Worm (Caenorhabditis elegans) whole organism, L4 larva: ENCODE measurements around the gene scav-2.
A peak's percentile ranks its signal among the peaks of the same experiment; 100 is the strongest.

Source experiments
- D1046.2 ChIP-seq: fragments of 200-800 bp; sonication (Bioruptor generic); IDR thresholded peaks from 2 replicates; pipeline ENCODE4 v1.3.6; 2022; ENCODE audit warnings: missing genetic modification characterization, missing compliant biosample characterization
- F49E8.2 ChIP-seq: sonication (generic microtip); optimal IDR thresholded peaks from 2 replicates; lab custom pipeline; 2016; ENCODE audit warnings: missing compliant biosample characterization, mild to moderate bottlenecking, missing genetic modification characterization, borderline replicate concordance
- T26A8.4 ChIP-seq: fragments of 200-800 bp; sonication (Bioruptor generic); IDR thresholded peaks from 2 replicates; pipeline ENCODE4 v1.3.6; 2022; ENCODE audit warnings: missing genetic modification characterization, missing compliant biosample characterization
- Y105C5A.15 ChIP-seq: fragments of 200-800 bp; sonication (Bioruptor generic); IDR thresholded peaks from 2 replicates; pipeline ENCODE4 v1.3.6; 2022; ENCODE audit warnings: missing genetic modification characterization, missing compliant biosample characterization
- aha-1 ChIP-seq: fragments of 150-350 bp; peaks from one replicate; lab custom pipeline; 2014; ENCODE audit warnings: missing biosample characterization, missing genetic modification characterization
- aly-2 ChIP-seq: sonication (generic microtip); optimal IDR thresholded peaks from 2 replicates; lab custom pipeline; 2018; ENCODE audit warnings: missing biosample characterization, missing genetic modification characterization
- ama-1 ChIP-seq: fragments of 150-350 bp; optimal IDR thresholded peaks from 2 replicates; lab custom pipeline; 2014; ENCODE audit warnings: inconsistent platforms, mixed read lengths
- arid-1 ChIP-seq: fragments of 200-800 bp; sonication (Bioruptor generic); conservative IDR thresholded peaks from 2 replicates; pipeline ENCODE4 v1.3.6; 2022; ENCODE audit warnings: missing genetic modification reagents, missing genetic modification characterization, missing compliant biosample characterization
- ceh-44 ChIP-seq: fragments of 200-800 bp; sonication (Bioruptor generic); IDR thresholded peaks from 2 replicates; pipeline ENCODE4 v1.3.6; 2022; ENCODE audit warnings: missing genetic modification reagents, missing genetic modification characterization, missing compliant biosample characterization
- ceh-62 ChIP-seq: sonication (generic microtip); optimal IDR thresholded peaks from 2 replicates; lab custom pipeline; 2017; ENCODE audit warnings: missing biosample characterization, missing genetic modification characterization
- ceh-82 ChIP-seq: sonication (generic microtip); optimal IDR thresholded peaks from 2 replicates; lab custom pipeline; 2017; ENCODE audit warnings: missing biosample characterization, missing genetic modification characterization
- ctbp-1 ChIP-seq: fragments of 200-800 bp; sonication (Bioruptor generic); IDR thresholded peaks from 2 replicates; pipeline ENCODE4 v1.3.6; 2022; ENCODE audit warnings: missing genetic modification reagents, missing genetic modification characterization, missing compliant biosample characterization
- daf-16 ChIP-seq, 3 experiments: sonication (generic microtip); optimal IDR thresholded peaks; 2 replicates each; lab custom pipeline; 2016 to 2017; ENCODE audit warnings: missing genetic modification characterization in 3 of 3, missing genetic modification reagents in 3 of 3, mild to moderate bottlenecking in 2 of 3, missing compliant biosample characterization in 2 of 3, missing biosample characterization in 1 of 3, moderate library complexity in 1 of 3
- dmd-6 ChIP-seq: fragments of 200-800 bp; sonication (Bioruptor generic); IDR thresholded peaks from 2 replicates; pipeline ENCODE4 v1.3.6; 2022; ENCODE audit warnings: missing genetic modification reagents, missing genetic modification characterization, missing compliant biosample characterization
- dve-1 ChIP-seq: sonication (generic microtip); optimal IDR thresholded peaks from 2 replicates; lab custom pipeline; 2017; ENCODE audit warnings: antibody characterized with exemption, mild to moderate bottlenecking, missing genetic modification characterization, missing compliant biosample characterization; ENCODE audit not compliant: insufficient read depth
- hif-1 ChIP-seq, 2 experiments: sonication (generic microtip); optimal IDR thresholded peaks; 2 replicates each; lab custom pipeline; 2016 to 2017; ENCODE audit warnings: missing compliant biosample characterization in 2 of 2, missing genetic modification characterization in 2 of 2, missing genetic modification reagents in 2 of 2, missing genotype in 2 of 2, mild to moderate bottlenecking in 1 of 2
- hlh-11 ChIP-seq: fragments of 200-800 bp; sonication (Bioruptor generic); optimal IDR thresholded peaks from 2 replicates; lab custom pipeline; 2018; ENCODE audit warnings: mild to moderate bottlenecking, missing genetic modification characterization, missing compliant biosample characterization
- hlh-30 ChIP-seq: sonication (generic microtip); optimal IDR thresholded peaks from 2 replicates; lab custom pipeline; 2017; ENCODE audit warnings: antibody characterized with exemption, mild to moderate bottlenecking, missing genetic modification characterization, missing compliant biosample characterization; ENCODE audit not compliant: insufficient read depth
- lim-7 ChIP-seq: fragments of 200-800 bp; sonication (Bioruptor generic); IDR thresholded peaks from 2 replicates; pipeline ENCODE4 v1.3.6; 2022; ENCODE audit warnings: missing genetic modification characterization, missing compliant biosample characterization
- lin-39 ChIP-seq: fragments of 150-350 bp; optimal IDR thresholded peaks from 2 replicates; lab custom pipeline; 2014; ENCODE audit warnings: missing biosample characterization, missing genetic modification reagents, missing genetic modification characterization
- lir-3 ChIP-seq: sonication (generic microtip); optimal IDR thresholded peaks from 2 replicates; lab custom pipeline; 2016; ENCODE audit warnings: mild to moderate bottlenecking, missing genetic modification characterization, missing compliant biosample characterization
- lsy-2 ChIP-seq, 2 experiments: fragments of 150-350 bp in 1 of 2; sonication (generic microtip) in 1 of 2; optimal IDR thresholded peaks; 2 replicates each; lab custom pipeline; 2014 to 2017; ENCODE audit warnings: missing biosample characterization in 2 of 2, missing genetic modification characterization in 2 of 2
- madf-5 ChIP-seq, 2 experiments: fragments of 200-800 bp; sonication (Bioruptor generic); IDR thresholded peaks; 2 replicates each; pipeline ENCODE4 v1.3.6; 2022; ENCODE audit warnings: missing compliant biosample characterization in 2 of 2, missing genetic modification characterization in 2 of 2
- mdt-29 ChIP-seq: fragments of 200-800 bp; sonication (Bioruptor generic); IDR thresholded peaks from 2 replicates; pipeline ENCODE4 v1.3.6; 2022; ENCODE audit warnings: missing genetic modification reagents, missing genetic modification characterization, missing compliant biosample characterization
- mep-1 ChIP-seq: fragments of 150-350 bp; sonication (generic microtip); optimal IDR thresholded peaks from 3 replicates; lab custom pipeline; 2014; ENCODE audit warnings: missing biosample characterization, missing genetic modification characterization
- mes-2 ChIP-seq: sonication (generic microtip); optimal IDR thresholded peaks from 2 replicates; lab custom pipeline; 2016; ENCODE audit warnings: missing genotype, mild to moderate bottlenecking, missing genetic modification characterization, missing compliant biosample characterization; ENCODE audit not compliant: poor library complexity, severe bottlenecking
- nhr-102 ChIP-seq: sonication (generic microtip); optimal IDR thresholded peaks from 2 replicates; lab custom pipeline; 2016; ENCODE audit warnings: mild to moderate bottlenecking, missing genetic modification characterization, moderate library complexity, missing compliant biosample characterization
- nhr-11 ChIP-seq: fragments of 150-350 bp; optimal IDR thresholded peaks from 2 replicates; lab custom pipeline; 2014; ENCODE audit warnings: missing biosample characterization, missing genetic modification characterization
- nhr-28 ChIP-seq: fragments of 150-350 bp; optimal IDR thresholded peaks from 2 replicates; lab custom pipeline; 2014; ENCODE audit warnings: missing biosample characterization, missing genetic modification characterization
- nhr-48 ChIP-seq: sonication (generic microtip); optimal IDR thresholded peaks from 2 replicates; lab custom pipeline; 2016; ENCODE audit warnings: mild to moderate bottlenecking, missing genetic modification characterization, missing compliant biosample characterization
- nhr-6 ChIP-seq: fragments of 150-350 bp; optimal IDR thresholded peaks from 2 replicates; lab custom pipeline; 2014; ENCODE audit warnings: missing biosample characterization, missing genetic modification characterization
- pha-4 ChIP-seq, 2 experiments: fragments of 150-350 bp in 1 of 2; fragments of 200-800 bp in 1 of 2; sonication (Bioruptor generic) in 1 of 2; IDR thresholded peaks in 1 of 2; optimal IDR thresholded peaks in 1 of 2; 2 replicates each; pipeline versions ENCODE4 v1.3.6 to Lab custom; 2014 to 2022; ENCODE audit warnings: missing genetic modification characterization in 2 of 2, missing genetic modification reagents in 2 of 2, missing biosample characterization in 1 of 2, missing compliant biosample characterization in 1 of 2
- pqm-1 ChIP-seq: sonication (generic microtip); optimal IDR thresholded peaks from 2 replicates; lab custom pipeline; 2017; ENCODE audit warnings: missing biosample characterization, missing genetic modification characterization
- rbr-2 ChIP-seq: sonication (generic microtip); optimal IDR thresholded peaks from 2 replicates; lab custom pipeline; 2016; ENCODE audit warnings: missing genotype, missing genetic modification characterization, missing compliant biosample characterization
- set-16 ChIP-seq: fragments of 200-800 bp; sonication (Bioruptor generic); IDR thresholded peaks from 2 replicates; pipeline ENCODE4 v1.3.6; 2022; ENCODE audit warnings: missing genetic modification reagents, missing genetic modification characterization, missing compliant biosample characterization
- spr-1 ChIP-seq: sonication (generic microtip); optimal IDR thresholded peaks from 2 replicates; lab custom pipeline; 2016; ENCODE audit warnings: mild to moderate bottlenecking, missing genetic modification characterization, missing compliant biosample characterization
- spr-3 ChIP-seq: fragments of 200-800 bp; sonication (Bioruptor generic); optimal IDR thresholded peaks from 2 replicates; lab custom pipeline; 2018; ENCODE audit warnings: mild to moderate bottlenecking, missing genetic modification characterization, missing compliant biosample characterization
- tag-97 ChIP-seq: fragments of 200-800 bp; sonication (Bioruptor generic); IDR thresholded peaks from 2 replicates; pipeline ENCODE4 v1.3.6; 2022; ENCODE audit warnings: missing genetic modification characterization, missing compliant biosample characterization
- zfp-3 ChIP-seq: fragments of 200-800 bp; sonication (Bioruptor generic); conservative IDR thresholded peaks from 2 replicates; pipeline ENCODE4 v1.3.6; 2022; ENCODE audit warnings: missing genetic modification reagents, missing genetic modification characterization, missing compliant biosample characterization
- zip-2 ChIP-seq: fragments of 150-350 bp; optimal IDR thresholded peaks from 2 replicates; lab custom pipeline; 2014; ENCODE audit warnings: missing biosample characterization, missing genetic modification characterization

The scav-2 gene

DNA sequence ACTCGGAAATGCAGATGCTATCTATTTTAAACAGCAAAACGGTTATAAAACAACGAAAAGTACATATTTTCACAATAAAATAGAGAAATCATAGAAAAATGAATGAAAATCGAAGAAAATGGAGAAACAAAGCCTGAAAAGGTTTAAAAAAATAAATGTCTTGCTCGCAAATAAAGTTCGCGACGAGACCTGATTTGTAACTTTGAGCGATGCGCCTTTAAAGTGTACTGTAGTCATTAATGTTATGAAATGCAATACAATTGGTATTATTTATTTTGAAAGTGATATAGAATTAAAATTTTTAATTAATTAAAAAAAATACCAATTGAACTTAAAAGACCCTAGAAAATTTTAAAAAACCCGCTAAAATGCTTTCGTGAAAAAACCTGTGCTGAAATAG, 6.1 kb upstream of the scav-2 start:
- TF ChIP-seq nhr-28 (tag; lab: Kevin White, UChicago) (no peak), aha-1 (tag; lab: Kevin White, UChicago) (peak; percentile 2), mep-1 (no peak)

ce11 chrIII:13560715-13561114, 5.6 kb upstream of the scav-2 start:
- TF ChIP-seq nhr-6 (tag; lab: Kevin White, UChicago) (no peak), D1046.2 (GFP tag; lab: Robert Waterston, UW) (no peak), nhr-48 (tag; lab: Kevin White, UChicago) (no peak), Y105C5A.15 (GFP tag; lab: Robert Waterston, UW) (no peak), ctbp-1 (no peak), hif-1 (tag; optimal IDR thresholded peaks at IDR 0.05; lab: Kevin White, UChicago) (no peak), mdt-29 (GFP tag; lab: Robert Waterston, UW) (no peak), mep-1 (no peak), zfp-3 (GFP tag; lab: Robert Waterston, UW) (no peak), ceh-44 (GFP tag; lab: Robert Waterston, UW) (no peak), zip-2 (tag; lab: Kevin White, UChicago) (no peak), pha-4 (GFP tag; IDR thresholded peaks at IDR 0.05; lab: Robert Waterston, UW) (no peak), pha-4 (tag; optimal IDR thresholded peaks at IDR 0.05; lab: Kevin White, UChicago) (no peak), hlh-11 (tag; lab: Kevin White, UChicago) (no peak), dve-1 (tag; lab: Kevin White, UChicago) (no peak), aly-2 (tag; lab: Kevin White, UChicago) (no peak), rbr-2 (tag; lab: Kevin White, UChicago) (no peak), arid-1 (GFP tag; lab: Robert Waterston, UW) (no peak), madf-5 (GFP tag; IDR thresholded peaks at IDR 0.05; lab: Robert Waterston, UW) (no peak), ceh-82 (tag; lab: Kevin White, UChicago) (no peak), tag-97 (GFP tag; lab: Robert Waterston, UW) (no peak)

DNA sequence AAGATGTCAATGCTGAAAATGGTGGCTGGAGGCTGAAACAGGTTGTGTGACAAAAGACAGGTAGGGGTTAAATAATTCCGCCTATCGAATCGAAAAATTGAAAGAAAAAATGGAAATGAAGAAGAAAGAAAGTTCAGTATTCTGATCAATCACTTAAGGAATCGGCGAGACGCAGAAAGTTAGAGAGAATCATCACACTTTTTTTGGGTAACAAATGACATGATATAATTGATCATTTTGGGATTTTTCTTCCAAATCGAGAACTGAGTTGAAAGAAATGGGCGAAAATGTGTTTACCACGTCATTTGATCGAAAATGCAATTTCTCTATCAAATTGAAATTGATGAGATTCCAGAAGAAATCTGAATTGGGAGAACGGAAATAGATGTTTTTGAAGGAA, 905 bp upstream of the scav-2 start:
- TF ChIP-seq hlh-11 (tag; lab: Kevin White, UChicago) (peak; percentile 10), lir-3 (no peak), arid-1 (GFP tag; lab: Robert Waterston, UW) (no peak), hlh-30 (peak; percentile 39), nhr-28 (tag; lab: Kevin White, UChicago) (peak; percentile 10), aha-1 (tag; lab: Kevin White, UChicago) (peak; percentile 84), mdt-29 (GFP tag; lab: Robert Waterston, UW) (0 out of 2 replicates have a peak, but pooled peaks have one; percentile 8)

DNA sequence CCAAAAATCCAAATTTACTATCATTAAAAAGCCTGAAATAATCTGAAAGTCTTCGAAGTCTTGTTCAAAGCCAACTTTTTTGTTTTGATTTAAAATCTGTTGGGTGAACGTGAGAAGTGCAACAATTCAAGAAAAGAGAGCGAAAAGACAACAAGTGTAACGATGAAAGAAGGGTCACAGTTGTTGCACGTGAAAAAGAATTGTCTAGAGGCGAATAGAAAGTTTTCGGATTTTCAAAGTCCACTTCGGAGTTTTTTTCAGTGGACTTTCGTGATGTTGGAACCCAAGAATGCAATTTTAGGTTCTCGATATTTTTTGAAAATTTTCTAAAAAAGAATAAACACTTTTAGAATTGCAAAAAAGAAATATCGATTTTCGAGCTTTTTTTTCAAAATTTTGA, 5.2 kb downstream of the scav-2 start:
- TF ChIP-seq T26A8.4 (GFP tag; lab: Robert Waterston, UW) (no peak), ama-1 (no peak), mes-2 (tag; lab: Kevin White, UChicago) (no peak), lsy-2 (tag; optimal IDR thresholded peaks at IDR 0.05; lab: Kevin White, UChicago) (peak in 1 of 2 experiments; percentile 24), hif-1 (tag; optimal IDR thresholded peaks at IDR 0.05; lab: Kevin White, UChicago) (peak in 1 of 2 experiments; percentile 93), lin-39 (tag; lab: Kevin White, UChicago) (no peak), set-16 (GFP tag; lab: Robert Waterston, UW) (no peak), hlh-30 (peak; percentile 68), mdt-29 (GFP tag; lab: Robert Waterston, UW) (0 out of 2 replicates have a peak, but pooled peaks have one; percentile 32)
- TF ChIP-seq, all 104 proteins: peak for 4

- TF ChIP-seq pqm-1 (tag; lab: Kevin White, UChicago) (no peak), hlh-30 (peak; percentile 84), daf-16 (GFP tag; optimal IDR thresholded peaks at IDR 0.05; lab: Kevin White, UChicago) (peak in 1 of 2 experiments; percentile 16), daf-16 (tag; optimal IDR thresholded peaks at IDR 0.05; lab: Kevin White, UChicago) (peak; percentile 87), dmd-6 (peak; percentile 78), lim-7 (GFP tag; lab: Robert Waterston, UW) (no peak), zip-2 (tag; lab: Kevin White, UChicago) (no peak), spr-3 (no peak), spr-1 (tag; lab: Kevin White, UChicago) (no peak), nhr-102 (peak; percentile 44), nhr-28 (tag; lab: Kevin White, UChicago) (peak; percentile 58), F49E8.2 (tag; lab: Kevin White, UChicago) (no peak), nhr-48 (tag; lab: Kevin White, UChicago) (no peak), mes-2 (tag; lab: Kevin White, UChicago) (peak; percentile 43), zfp-3 (GFP tag; lab: Robert Waterston, UW) (0 out of 2 replicates have a peak, but pooled peaks have one; percentile 35), nhr-11 (tag; lab: Kevin White, UChicago) (peak; percentile 36), ceh-62 (no peak), aha-1 (tag; lab: Kevin White, UChicago) (no peak), pha-4 (GFP tag; IDR thresholded peaks at IDR 0.05; lab: Robert Waterston, UW) (no peak), pha-4 (tag; optimal IDR thresholded peaks at IDR 0.05; lab: Kevin White, UChicago) (no peak), hif-1 (tag; optimal IDR thresholded peaks at IDR 0.05; lab: Kevin White, UChicago) (peak in 1 of 2 experiments; percentile 76)
Measured at ce11 chrIII:13548982-13549381, 6.2 kb downstream of the scav-2 start, which contains the start of gene mmad-1. Gene mmad-1 (minus strand): TSS chrIII:13549005.
